Worm (Caenorhabditis elegans) whole organism, midembryonic: ENCODE data around the gene ZK1240.5.

ENCODE experiments used
- T22C8.4 ChIP-seq: fragments of 200-800 bp; sonication (Bioruptor generic); IDR thresholded peaks from 2 replicates; pipeline ENCODE4 v1.3.6; 2022; ENCODE audit warnings: missing genetic modification characterization, missing compliant biosample characterization
- flt-1 ChIP-seq: fragments of 200-800 bp; sonication (Bioruptor generic); IDR thresholded peaks from 2 replicates; pipeline ENCODE4 v1.3.6; 2022; ENCODE audit warnings: missing genetic modification characterization, missing compliant biosample characterization
- ref-1 ChIP-seq: fragments of 200-800 bp; sonication (Bioruptor generic); conservative IDR thresholded peaks from 2 replicates; pipeline ENCODE4 v1.3.6; 2022; ENCODE audit warnings: missing genetic modification reagents, missing genetic modification characterization, missing compliant biosample characterization
- tab-1 ChIP-seq: fragments of 200-800 bp; sonication (Bioruptor generic); IDR thresholded peaks from 2 replicates; pipeline ENCODE4 v1.3.6; 2022; ENCODE audit warnings: missing genetic modification characterization, missing compliant biosample characterization
- ztf-23 ChIP-seq: fragments of 200-800 bp; sonication (Bioruptor generic); IDR thresholded peaks from 2 replicates; pipeline ENCODE4 v1.3.6; 2022; ENCODE audit warnings: missing genetic modification reagents, missing genetic modification characterization, missing compliant biosample characterization
- ztf-29 ChIP-seq: fragments of 200-800 bp; sonication (Bioruptor generic); IDR thresholded peaks from 2 replicates; pipeline ENCODE4 v1.3.6; 2022; ENCODE audit warnings: missing genetic modification reagents, missing genetic modification characterization, missing compliant biosample characterization

- TF ChIP-seq ztf-23 (GFP tag; lab: Robert Waterston, UW), result no peak
- no peak for TF ChIP-seq tab-1 (GFP tag; lab: Robert Waterston, UW)
- no peak for TF ChIP-seq ref-1 (GFP tag; lab: Robert Waterston, UW)
- no peak for TF ChIP-seq flt-1 (GFP tag; lab: Robert Waterston, UW)
- no peak for TF ChIP-seq ztf-29 (GFP tag; lab: Robert Waterston, UW)
- TF ChIP-seq T22C8.4 (GFP tag; lab: Robert Waterston, UW), result no peak
These were observed 34.8 kb upstream of the ZK1240.5 start, which contains the start of gene F43C11.10 for ce11 chrII:2352546-2352945.
